Fruit fly (Drosophila melanogaster) whole organism, pupa: ENCODE measurements around the gene meso18E.

Source experiments
- CG32121 ChIP-seq: fragments of 200-800 bp; sonication (Bioruptor generic); IDR thresholded peaks from 2 replicates; pipeline ENCODE4 v1.3.6; 2022; ENCODE audit warnings: missing biosample characterization, missing genetic modification characterization
- CG8159 ChIP-seq: fragments of 200-800 bp; sonication (Bioruptor generic); optimal IDR thresholded peaks from 3 replicates; lab custom pipeline; 2018; ENCODE audit warnings: missing biosample characterization, mild to moderate bottlenecking, missing genetic modification characterization, moderate library complexity
- D1 ChIP-seq: fragments of 200-800 bp; sonication (Bioruptor generic); optimal IDR thresholded peaks from 2 replicates; lab custom pipeline; 2018; ENCODE audit warnings: missing biosample characterization, mild to moderate bottlenecking, missing genetic modification characterization, moderate library complexity
- Pif1B ChIP-seq: fragments of 200-800 bp; sonication (Bioruptor generic); optimal IDR thresholded peaks from 3 replicates; lab custom pipeline; 2016; ENCODE audit warnings: missing biosample characterization, missing genetic modification characterization

DNA sequence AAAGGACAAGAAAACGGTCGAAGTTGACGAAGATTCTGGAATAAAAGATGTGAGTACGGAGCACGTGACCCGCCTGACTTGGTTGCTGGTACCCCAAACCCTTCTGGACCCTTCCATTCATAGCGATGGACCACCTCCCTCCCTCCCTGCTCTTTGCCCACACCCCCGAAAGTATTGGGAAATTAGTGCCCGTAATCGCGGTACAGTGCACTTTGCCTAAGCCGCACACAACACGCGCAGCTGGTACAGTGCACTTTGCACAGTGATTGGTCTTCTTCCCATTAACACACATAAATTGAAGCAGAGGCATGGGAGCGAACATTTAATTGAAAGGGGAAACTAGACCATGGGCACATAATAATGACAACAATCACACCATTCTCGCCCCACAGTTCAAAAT is 28.8 kb downstream of the meso18E start:
- peak; percentile 40; the same call in 1 of the 2 replicates for TF ChIP-seq CG32121 (GFP tag; lab: Robert Waterston, UW)
- TF ChIP-seq CG8159 (tag; lab: Kevin White, UChicago), result no peak
- TF ChIP-seq Pif1B (GFP tag; lab: Kevin White, UChicago), result no peak
- TF ChIP-seq D1 (tag; lab: Kevin White, UChicago), result no peak
